Worm (Caenorhabditis elegans): ENCODE results near the gene str-155.

DNA sequence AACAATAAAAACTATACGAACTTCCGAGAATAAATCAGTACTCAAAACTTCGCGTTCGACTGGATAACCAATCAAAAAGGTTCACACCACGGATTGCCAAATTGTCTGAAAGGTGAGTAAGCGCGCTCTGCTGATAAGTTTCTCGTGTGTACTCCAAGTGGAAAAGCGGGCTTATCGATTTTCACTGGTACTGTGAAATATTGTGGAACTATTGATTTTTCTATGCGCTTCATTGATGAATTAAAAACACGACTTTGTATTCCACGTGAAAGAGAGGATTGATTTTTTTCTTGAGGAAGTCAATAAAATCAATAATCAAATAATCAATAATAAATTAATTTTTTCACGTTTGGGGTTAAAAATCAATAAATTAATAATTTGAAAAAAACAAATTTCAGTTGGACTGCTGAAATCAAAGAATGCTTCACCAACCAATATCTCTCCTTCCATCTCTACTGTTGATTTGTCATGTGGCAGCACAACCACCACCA lies 10.1 kb upstream of the str-155 start, which contains the start of gene T08B6.4:
- TF ChIP-seq egl-27 (tag; optimal IDR thresholded peaks at IDR 0.05), result no peak
- no peak for TF ChIP-seq nhr-237 (tag; optimal IDR thresholded peaks at IDR 0.05)
- TF ChIP-seq lin-13 (GFP tag; optimal IDR thresholded peaks at IDR 0.05), result no peak
- no peak for TF ChIP-seq lin-11 (tag; optimal IDR thresholded peaks at IDR 0.05)
- no peak for TF ChIP-seq nhr-25 (tag; optimal IDR thresholded peaks at IDR 0.05)
- no peak for TF ChIP-seq nhr-12 (tag; optimal IDR thresholded peaks at IDR 0.05)
- TF ChIP-seq aly-2 (tag; optimal IDR thresholded peaks at IDR 0.05), result no peak
- no peak for TF ChIP-seq blmp-1 (tag; optimal IDR thresholded peaks at IDR 0.05; ENCODE audit: insufficient read depth)
- TF ChIP-seq ztf-4 (tag; optimal IDR thresholded peaks at IDR 0.05), result no peak
- TF ChIP-seq sem-4 (tag; optimal IDR thresholded peaks at IDR 0.05), result no peak
- TF ChIP-seq dmd-4 (tag; optimal IDR thresholded peaks at IDR 0.05), result no peak

Data from whole organism, L2 larva.